Worm (Caenorhabditis elegans) whole organism, L1 larva: ENCODE results near the gene H40L08.8.

Experiments used
- aly-2 ChIP-seq: fragments of 150-350 bp; optimal IDR thresholded peaks from 2 replicates; lab custom pipeline; 2014; ENCODE audit warnings: missing biosample characterization, missing genetic modification characterization
- dsc-1 ChIP-seq: sonication (generic microtip); optimal IDR thresholded peaks from 2 replicates; lab custom pipeline; 2016; ENCODE audit warnings: mild to moderate bottlenecking, missing genetic modification characterization, missing compliant biosample characterization
- efl-1 ChIP-seq, 4 experiments: fragments of 150-350 bp; optimal IDR thresholded peaks in 3 of 4; peaks in 1 of 4; 1 replicate in 1 of 4; 2 replicates in 3 of 4; lab custom pipeline; 2014; ENCODE audit warnings: missing biosample characterization in 2 of 4, missing genetic modification characterization in 2 of 4, missing genetic modification reagents in 2 of 4
- elt-3 ChIP-seq, 6 experiments: fragments of 150-350 bp in 1 of 6; sonication (generic microtip); optimal IDR thresholded peaks; 2 replicates each; lab custom pipeline; 2017 to 2018; ENCODE audit warnings: missing biosample characterization in 6 of 6, missing genetic modification characterization in 6 of 6, inconsistent platforms in 1 of 6
- fkh-10 ChIP-seq: sonication (generic microtip); optimal IDR thresholded peaks from 2 replicates; lab custom pipeline; 2017; ENCODE audit warnings: missing biosample characterization, missing genetic modification reagents, missing genetic modification characterization
- nhr-47 ChIP-seq: sonication (generic microtip); optimal IDR thresholded peaks from 2 replicates; lab custom pipeline; 2016; ENCODE audit warnings: mild to moderate bottlenecking, missing genetic modification characterization, moderate library complexity, missing compliant biosample characterization
- snpc-4 ChIP-seq: fragments of 150-350 bp; optimal IDR thresholded peaks from 2 replicates; lab custom pipeline; 2014; ENCODE audit warnings: missing biosample characterization, missing genetic modification characterization
- unc-130 ChIP-seq: fragments of 150-350 bp; optimal IDR thresholded peaks from 2 replicates; lab custom pipeline; 2017; ENCODE audit warnings: missing biosample characterization, missing genetic modification characterization, inconsistent platforms
- ztf-11 ChIP-seq, 2 experiments: sonication (generic microtip); optimal IDR thresholded peaks; 2 replicates each; lab custom pipeline; 2016 to 2017; ENCODE audit warnings: missing genetic modification characterization in 2 of 2, missing biosample characterization in 1 of 2, missing compliant biosample characterization in 1 of 2

- TF ChIP-seq dsc-1 (tag; lab: Kevin White, UChicago) = no peak
- TF ChIP-seq elt-3 (tag; optimal IDR thresholded peaks at IDR 0.05; lab: Kevin White, UChicago) = no peak
- no peak for TF ChIP-seq unc-130 (tag; lab: Kevin White, UChicago)
- TF ChIP-seq ztf-11 (tag; optimal IDR thresholded peaks at IDR 0.05; lab: Kevin White, UChicago) = no peak
- no peak for TF ChIP-seq aly-2 (tag; lab: Kevin White, UChicago)
- no peak for TF ChIP-seq fkh-10
- TF ChIP-seq snpc-4 (tag; lab: Kevin White, UChicago) = no peak
- no peak for TF ChIP-seq efl-1 (optimal IDR thresholded peaks at IDR 0.05; lab: Kevin White, UChicago)
- no peak for TF ChIP-seq efl-1 (GFP tag; optimal IDR thresholded peaks at IDR 0.05 in 1 of 2; lab: Kevin White, UChicago)
- no peak for TF ChIP-seq nhr-47 (tag; lab: Kevin White, UChicago)
These were observed 47.7 kb upstream of the H40L08.8 start for ce11 chrX:15125138-15125537.
